Worm (Caenorhabditis elegans) whole organism, mixed stage, embryonic: ENCODE data around the gene fbxc-47.

Experiments
- M03D4.4 ChIP-seq: sonication (generic microtip); optimal IDR thresholded peaks from 2 replicates; lab custom pipeline; 2017; ENCODE audit warnings: mild to moderate bottlenecking, missing genetic modification characterization, missing compliant biosample characterization
- bed-3 ChIP-seq: fragments of 200-800 bp; sonication (Bioruptor generic); optimal IDR thresholded peaks from 3 replicates; lab custom pipeline; 2018; ENCODE audit warnings: mild to moderate bottlenecking, missing genetic modification characterization, moderate library complexity, missing compliant biosample characterization
- blmp-1 ChIP-seq: fragments of 150-350 bp; optimal IDR thresholded peaks from 2 replicates; lab custom pipeline; 2014; ENCODE audit warnings: missing biosample characterization, missing genetic modification characterization
- ceh-39 ChIP-seq: fragments of 150-350 bp; optimal IDR thresholded peaks from 2 replicates; lab custom pipeline; 2014; ENCODE audit warnings: missing biosample characterization, missing genetic modification characterization
- ceh-83 ChIP-seq: fragments of 200-800 bp; sonication (Bioruptor generic); optimal IDR thresholded peaks from 2 replicates; lab custom pipeline; 2018; ENCODE audit warnings: mild to moderate bottlenecking, missing genetic modification characterization, missing compliant biosample characterization
- ces-1 ChIP-seq: fragments of 150-350 bp; optimal IDR thresholded peaks from 2 replicates; lab custom pipeline; 2014; ENCODE audit warnings: missing biosample characterization, missing genetic modification reagents, missing genetic modification characterization
- elt-3 ChIP-seq: fragments of 150-350 bp; optimal IDR thresholded peaks from 2 replicates; lab custom pipeline; 2014; ENCODE audit warnings: missing biosample characterization, missing genetic modification characterization
- flh-1 ChIP-seq: fragments of 200-800 bp; sonication (Bioruptor generic); optimal IDR thresholded peaks from 2 replicates; lab custom pipeline; 2018; ENCODE audit warnings: mild to moderate bottlenecking, missing genetic modification characterization, moderate library complexity, missing compliant biosample characterization
- lin-13 ChIP-seq: fragments of 150-350 bp; optimal IDR thresholded peaks from 2 replicates; lab custom pipeline; 2014; ENCODE audit warnings: missing biosample characterization, missing genetic modification characterization
- lsy-2 ChIP-seq: fragments of 150-350 bp; optimal IDR thresholded peaks from 2 replicates; lab custom pipeline; 2014; ENCODE audit warnings: missing biosample characterization, missing genetic modification characterization
- mab-5 ChIP-seq: fragments of 150-350 bp; optimal IDR thresholded peaks from 2 replicates; lab custom pipeline; 2014; ENCODE audit warnings: missing biosample characterization, missing genetic modification characterization
- pha-4 ChIP-seq: fragments of 150-350 bp; optimal IDR thresholded peaks from 2 replicates; lab custom pipeline; 2018; ENCODE audit warnings: missing biosample characterization, missing genetic modification reagents, missing genetic modification characterization
- snpc-4 ChIP-seq: fragments of 150-350 bp; optimal IDR thresholded peaks from 2 replicates; lab custom pipeline; 2014; ENCODE audit warnings: missing biosample characterization, missing genetic modification characterization
- sptf-1 ChIP-seq: sonication (generic microtip); optimal IDR thresholded peaks from 2 replicates; lab custom pipeline; 2017; ENCODE audit warnings: mild to moderate bottlenecking, missing genetic modification characterization, moderate library complexity, missing compliant biosample characterization
- unc-120 ChIP-seq: sonication (generic microtip); optimal IDR thresholded peaks from 2 replicates; lab custom pipeline; 2017; ENCODE audit warnings: missing genetic modification characterization, missing compliant biosample characterization; ENCODE audit not compliant: poor library complexity, severe bottlenecking

The fbxc-47 gene

ce11 chrIV:3855543-3855942 lies 50.2 kb downstream of the fbxc-47 start, which contains the start of gene zag-1:
zag-1 (plus strand) TSS chrIV:3855843.
- TF ChIP-seq flh-1 (GFP tag; lab: Kevin White, UChicago) (no peak), sptf-1 (tag; lab: Kevin White, UChicago) (no peak), ces-1 (no peak), ceh-83 (GFP tag; lab: Kevin White, UChicago) (no peak), elt-3 (no peak), blmp-1 (tag; lab: Kevin White, UChicago) (peak; percentile 4), lin-13 (no peak)

DNA sequence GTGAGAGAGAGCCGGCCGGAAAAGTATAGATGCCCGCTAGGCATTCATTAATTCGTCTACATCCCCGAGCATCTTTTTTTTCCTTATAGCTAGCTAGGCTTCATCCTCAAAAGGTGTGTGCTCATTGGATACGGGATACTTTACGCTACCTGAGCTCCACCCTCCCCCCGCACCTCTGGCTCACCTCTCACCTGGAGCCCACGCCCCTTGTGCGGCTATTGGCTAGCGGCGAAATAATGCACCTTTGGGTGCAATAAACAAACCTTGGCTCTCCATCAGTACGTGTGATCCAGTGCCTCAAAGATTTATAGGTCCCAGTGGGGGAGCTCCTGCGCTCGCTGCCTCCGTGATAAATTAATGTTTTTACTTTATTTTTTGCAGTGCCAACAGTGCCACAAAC lies 50.9 kb downstream of the fbxc-47 start:
- TF ChIP-seq sptf-1 (tag; lab: Kevin White, UChicago) (no peak), pha-4 (tag; lab: Kevin White, UChicago) (no peak), snpc-4 (tag; lab: Kevin White, UChicago) (no peak), mab-5 (tag; lab: Kevin White, UChicago) (no peak), lsy-2 (tag; lab: Kevin White, UChicago) (peak; percentile 45), ceh-83 (GFP tag; lab: Kevin White, UChicago) (no peak), M03D4.4 (tag; lab: Kevin White, UChicago) (no peak), ceh-39 (tag; lab: Kevin White, UChicago) (no peak), unc-120 (tag; lab: Kevin White, UChicago) (peak; percentile 17), bed-3 (GFP tag; lab: Kevin White, UChicago) (no peak), elt-3 (no peak), blmp-1 (tag; lab: Kevin White, UChicago) (no peak)
